Worm (Caenorhabditis elegans): ENCODE measurements around the gene glc-3.
"Not testable (repeated sequence)": the region's sequence is repeated elsewhere in the genome, so short reads cannot be mapped to it uniquely, and the experiment has no call there.

glc-3 gene

DNA sequence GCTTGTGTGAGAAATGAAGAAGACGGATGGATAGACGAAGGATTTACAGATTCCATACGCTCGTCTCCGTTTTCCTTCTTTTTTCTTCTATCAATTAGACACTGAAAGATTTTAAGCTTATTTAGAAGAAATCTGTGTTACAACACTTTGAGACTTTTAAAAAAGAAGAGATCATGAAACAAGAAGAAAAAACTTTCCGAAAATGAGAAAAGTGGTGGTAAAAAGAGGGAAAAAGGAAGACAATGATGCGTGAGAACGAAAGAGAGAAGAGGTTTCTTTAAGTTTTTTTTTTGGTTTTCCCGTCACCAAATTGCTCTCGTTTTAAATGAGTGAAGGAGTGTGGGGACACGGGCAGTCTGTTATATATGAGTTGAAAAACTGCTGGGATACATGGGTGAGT lies at the start of gene glc-3:
Gene glc-3, minus strand, starts transcription at position 101 of the 400 bp plus-strand sequence.
- TF ChIP-seq unc-62 (GFP tag; optimal IDR thresholded peaks at IDR 0.05), result no peak

DNA sequence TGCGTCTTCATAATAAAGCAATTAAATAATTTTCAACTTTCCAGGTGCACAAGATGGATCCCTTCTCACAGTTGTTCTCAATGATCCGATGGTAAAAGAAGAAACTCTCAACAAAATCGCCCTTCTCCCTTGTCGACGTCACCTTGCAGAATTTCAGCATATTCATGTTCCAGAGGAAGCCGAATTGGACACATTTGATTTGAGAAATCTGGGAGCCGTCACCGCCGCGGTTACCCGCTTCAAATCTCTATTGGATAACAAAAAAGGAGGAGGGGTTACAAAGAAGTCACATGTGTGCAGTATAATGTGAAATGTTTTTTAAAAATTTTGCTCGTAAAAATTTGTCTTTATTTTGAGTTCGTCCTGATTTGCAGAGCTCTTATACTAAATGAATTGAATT lies 49.2 kb upstream of the glc-3 start:
- TF ChIP-seq unc-62 (GFP tag; optimal IDR thresholded peaks at IDR 0.05), result no peak

DNA sequence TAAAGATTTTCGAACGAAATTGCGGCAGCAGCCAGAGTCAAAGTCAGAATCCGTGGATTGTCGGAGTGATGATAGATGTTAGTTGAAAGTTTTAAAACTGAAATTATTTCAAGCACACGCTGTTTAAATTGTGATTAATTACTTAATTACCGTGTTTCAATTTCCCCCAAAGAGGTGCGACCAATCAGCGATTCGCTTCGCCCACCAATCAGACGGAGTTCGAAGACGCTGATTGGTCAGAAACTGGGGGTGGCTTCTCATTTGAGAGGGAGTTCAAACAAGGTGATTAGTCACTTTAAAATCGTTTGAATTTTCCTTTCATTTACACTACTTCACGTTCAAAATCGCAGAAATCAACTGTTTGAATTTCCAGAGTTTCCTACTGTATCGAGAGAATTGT lies 46.0 kb upstream of the glc-3 start:
- TF ChIP-seq unc-62 (GFP tag; optimal IDR thresholded peaks at IDR 0.05), result no peak

- TF ChIP-seq unc-62 (GFP tag; optimal IDR thresholded peaks at IDR 0.05), result no peak
Measured at ce11 chrV:5493447-5493846, 39.9 kb upstream of the glc-3 start, which contains the start of gene T05C3.2. T05C3.2 (plus strand) TSS chrV:5493747.

DNA sequence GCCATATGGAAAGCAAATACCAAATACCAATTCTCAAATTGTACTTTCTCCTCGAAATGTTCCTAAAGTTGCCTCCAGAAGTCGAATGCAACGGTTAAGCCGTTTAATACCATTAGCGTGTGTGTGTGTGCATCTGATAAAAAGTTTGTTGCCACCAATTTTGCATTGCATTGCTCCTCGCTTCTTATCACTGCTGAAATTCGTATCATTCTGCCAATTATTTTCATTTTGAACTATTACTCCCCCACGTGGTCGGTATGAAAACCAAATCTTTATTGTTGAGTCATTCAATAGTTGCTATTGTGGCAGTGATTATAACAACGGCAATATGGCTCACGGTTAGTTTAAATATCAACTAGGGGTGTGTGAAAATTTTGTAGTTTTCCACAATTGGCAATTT lies 36.7 kb upstream of the glc-3 start, which contains the start of gene T05C3.6:
Gene T05C3.6, plus strand, starts transcription at position 241 of the 400 bp plus-strand sequence.
- no peak for TF ChIP-seq unc-62 (GFP tag; optimal IDR thresholded peaks at IDR 0.05)

ce11 chrV:5488766-5489165 lies 35.3 kb upstream of the glc-3 start, which contains the start of gene grl-18:
grl-18 (minus strand) TSS chrV:5488866.
- TF ChIP-seq unc-62 (GFP tag; optimal IDR thresholded peaks at IDR 0.05), result no peak

ce11 chrV:5487180-5487579 lies 33.7 kb upstream of the glc-3 start:
- TF ChIP-seq unc-62 (GFP tag; optimal IDR thresholded peaks at IDR 0.05), result no peak

ce11 chrV:5484866-5485265 lies 31.4 kb upstream of the glc-3 start, which contains the start of gene srg-65:
srg-65 (minus strand) TSS chrV:5484966.
- no peak for TF ChIP-seq unc-62 (GFP tag; optimal IDR thresholded peaks at IDR 0.05)

DNA sequence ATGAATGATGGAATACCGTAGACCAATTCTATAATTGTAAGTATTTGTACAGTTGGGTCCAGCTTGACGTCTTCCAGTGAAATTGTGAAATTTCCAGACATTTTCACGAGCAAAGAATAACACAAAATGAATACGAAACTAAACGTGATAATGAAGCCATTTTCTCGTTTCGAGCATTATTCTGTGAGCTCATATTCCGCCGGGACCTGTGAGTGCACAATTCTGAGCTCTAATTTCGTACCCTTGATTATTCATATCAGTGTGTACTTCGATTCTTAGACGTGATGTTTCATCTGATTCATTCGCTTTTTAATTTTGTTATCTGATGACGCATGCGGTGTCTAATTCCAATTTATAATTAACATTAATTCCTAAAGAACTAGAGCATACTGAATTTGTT lies 28.8 kb upstream of the glc-3 start, which contains the start of gene srg-66:
Gene srg-66, minus strand, starts transcription at position 101 of the 400 bp plus-strand sequence.
- no peak for TF ChIP-seq unc-62 (GFP tag; optimal IDR thresholded peaks at IDR 0.05)

DNA sequence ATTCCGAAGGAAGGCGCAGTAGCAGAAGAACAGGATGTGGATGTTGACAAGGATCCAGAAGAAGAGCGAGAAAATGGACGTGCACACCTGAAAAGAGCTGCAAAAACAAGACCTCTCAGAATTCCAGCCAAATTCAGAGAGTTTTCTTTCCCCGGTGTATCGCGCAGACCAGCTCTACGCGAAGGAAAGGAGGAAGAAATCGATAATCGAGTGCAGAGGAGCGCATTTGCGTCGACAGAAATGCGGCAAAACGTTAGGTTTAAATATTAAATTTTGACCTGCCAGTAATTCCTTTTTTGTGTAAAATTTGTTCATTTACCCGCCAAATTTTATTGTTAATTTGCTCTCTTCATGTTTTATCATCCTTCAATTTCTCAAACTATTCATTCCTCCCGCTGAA lies 24.2 kb upstream of the glc-3 start:
- TF ChIP-seq unc-62 (GFP tag; optimal IDR thresholded peaks at IDR 0.05), result no peak

ce11 chrV:5470930-5471329 lies 17.4 kb upstream of the glc-3 start, which contains the start of gene ZC317.7:
ZC317.7 (minus strand) TSS chrV:5471030.
- TF ChIP-seq unc-62 (GFP tag; optimal IDR thresholded peaks at IDR 0.05), result not testable (repeated sequence)

DNA sequence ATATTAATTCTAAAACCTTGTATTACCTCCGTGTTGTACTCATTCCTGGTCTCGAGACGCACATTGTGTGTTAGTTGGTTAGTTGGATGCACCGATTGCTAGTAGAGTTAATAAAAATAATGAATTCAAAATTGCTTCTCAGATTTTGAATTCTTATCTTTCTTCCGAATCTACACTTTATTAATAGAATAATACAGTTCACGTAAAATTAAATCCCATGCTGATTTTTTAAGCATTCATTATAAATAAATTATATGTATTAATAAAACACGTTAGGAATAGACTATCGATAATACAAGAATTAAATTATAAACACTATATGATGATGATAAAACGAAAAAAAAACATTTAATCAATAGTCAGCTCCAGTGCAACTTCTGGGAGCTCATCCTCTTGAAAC lies 15.0 kb upstream of the glc-3 start, which contains the start of gene ZC317.6:
Gene ZC317.6, minus strand, starts transcription at position 101 of the 400 bp plus-strand sequence.
- TF ChIP-seq unc-62 (GFP tag; optimal IDR thresholded peaks at IDR 0.05), result not testable (repeated sequence)

DNA sequence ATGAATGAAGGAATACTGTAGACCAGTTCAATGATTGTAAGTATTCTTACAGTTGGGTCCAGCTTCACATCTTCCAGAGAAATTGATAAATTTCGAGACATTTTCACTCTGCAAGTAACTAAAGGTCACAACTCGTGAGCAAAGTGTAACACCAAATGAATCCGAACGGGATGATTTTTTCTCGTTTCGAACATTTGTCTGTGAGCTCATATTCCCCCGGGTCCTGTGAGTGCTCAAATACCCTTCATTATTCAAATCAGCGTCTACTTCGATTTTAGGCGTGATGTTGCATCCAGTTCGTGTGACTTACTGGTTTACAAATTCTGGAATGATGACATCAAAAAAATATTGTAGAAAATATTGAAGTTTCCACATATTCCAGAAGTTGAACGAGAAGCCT lies 11.8 kb upstream of the glc-3 start, which contains the start of gene srg-68:
Gene srg-68, minus strand, starts transcription at position 101 of the 400 bp plus-strand sequence.
- no peak for TF ChIP-seq unc-62 (GFP tag; optimal IDR thresholded peaks at IDR 0.05)

DNA sequence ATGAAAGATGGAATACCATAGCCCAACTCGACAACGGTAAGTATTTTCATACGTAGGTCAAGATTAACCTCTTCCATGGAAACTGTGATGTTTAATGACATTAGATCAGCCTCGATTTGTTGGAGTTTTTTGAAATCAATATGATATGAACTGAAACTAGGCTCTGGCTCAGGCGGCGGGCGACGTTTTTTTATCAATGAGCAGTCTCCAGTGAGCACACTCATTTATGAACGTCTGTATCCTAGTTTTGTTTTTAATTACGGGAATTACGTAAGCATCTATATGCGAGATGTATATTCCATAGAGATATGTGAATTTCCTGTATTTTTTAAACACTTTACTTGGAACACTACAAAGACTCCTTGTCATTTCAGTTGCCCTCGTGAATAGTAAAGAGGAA lies 9.4 kb upstream of the glc-3 start, which contains the start of gene srg-67:
Gene srg-67, minus strand, starts transcription at position 101 of the 400 bp plus-strand sequence.
- no peak for TF ChIP-seq unc-62 (GFP tag; optimal IDR thresholded peaks at IDR 0.05)

DNA sequence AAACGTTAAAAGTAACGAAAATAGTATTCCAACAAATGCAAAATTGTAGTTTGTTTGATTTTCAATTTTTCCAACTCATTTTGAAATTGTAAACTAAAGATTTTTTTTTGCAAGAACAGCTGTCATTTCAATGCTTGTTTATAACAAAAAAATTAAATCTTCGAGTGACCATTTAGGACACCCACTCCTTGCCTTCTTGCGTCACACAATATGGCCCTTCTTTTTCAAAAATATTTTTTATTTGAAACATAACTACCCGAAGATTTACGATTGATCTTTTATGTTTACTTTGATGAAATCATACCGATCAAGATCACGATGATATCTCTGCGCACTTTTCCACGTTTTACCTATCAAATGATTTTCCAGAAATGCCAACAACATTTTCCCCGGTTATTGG lies 6.3 kb upstream of the glc-3 start, which contains the start of gene ZC317.2:
Gene ZC317.2, plus strand, starts transcription at position 301 of the 400 bp plus-strand sequence.
- no peak for TF ChIP-seq unc-62 (GFP tag; optimal IDR thresholded peaks at IDR 0.05)

DNA sequence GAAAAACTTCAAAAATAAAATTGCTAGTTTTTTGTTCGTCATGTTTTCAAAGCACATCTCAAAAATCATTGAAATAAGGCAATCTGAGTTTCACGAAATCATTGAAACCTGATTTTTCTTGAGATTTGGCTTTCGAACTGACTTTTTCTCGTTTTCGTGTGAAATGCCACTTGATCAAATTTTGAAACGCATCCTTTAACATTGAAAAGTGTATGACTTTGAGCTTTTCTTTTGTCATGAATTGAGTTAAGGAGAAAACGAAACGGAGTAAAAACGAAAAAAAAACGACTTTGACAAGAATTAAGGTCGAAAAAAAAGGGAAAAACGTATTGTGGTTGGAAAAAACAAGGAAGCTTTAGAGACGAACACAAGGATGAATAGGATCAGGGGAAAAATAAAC lies 1.4 kb upstream of the glc-3 start:
- no peak for TF ChIP-seq unc-62 (GFP tag; optimal IDR thresholded peaks at IDR 0.05)

DNA sequence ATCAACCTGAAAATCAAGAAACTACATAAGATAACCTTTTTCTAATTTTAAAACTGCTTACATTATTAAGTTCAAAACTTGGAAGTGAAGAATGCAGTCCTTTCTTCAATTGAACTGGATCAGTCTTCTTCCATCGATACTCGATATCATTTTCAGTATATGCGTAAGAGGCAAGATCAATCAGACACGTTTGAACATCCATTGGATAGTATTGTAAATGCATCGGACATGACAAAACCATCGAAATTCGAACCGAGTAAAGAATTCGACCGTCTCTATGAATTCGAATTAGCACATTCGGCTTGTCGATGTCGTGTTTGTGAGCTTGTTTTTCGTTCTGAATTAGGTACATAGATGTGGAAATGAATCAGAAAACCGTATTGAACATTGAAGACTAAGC lies 2.8 kb downstream of the glc-3 start:
- no peak for TF ChIP-seq unc-62 (GFP tag; optimal IDR thresholded peaks at IDR 0.05)

DNA sequence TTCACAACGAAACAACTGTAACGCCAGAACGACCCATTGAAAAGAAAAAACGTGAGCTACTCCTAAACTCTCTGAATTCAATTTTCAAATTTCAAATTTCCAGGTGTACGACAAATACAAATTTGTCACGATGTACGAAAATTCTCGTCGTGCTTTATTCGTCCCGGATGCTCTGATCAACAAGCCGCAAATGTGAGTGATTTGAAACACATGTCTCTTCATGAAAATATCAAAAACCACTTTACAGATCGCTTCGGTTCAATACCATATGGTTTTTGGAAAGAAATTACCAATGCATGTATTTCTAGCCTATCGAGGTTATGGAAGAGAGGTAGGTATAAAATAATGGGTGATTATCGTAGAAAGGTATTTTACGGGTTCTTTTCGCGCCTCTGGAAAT lies 6.5 kb downstream of the glc-3 start:
- TF ChIP-seq unc-62 (GFP tag; optimal IDR thresholded peaks at IDR 0.05), result no peak
